Fruit fly (Drosophila melanogaster) whole organism: ENCODE data around the gene mRpL51.

Experiments used
- CG8478 ChIP-seq: fragments of >200 bp; optimal IDR thresholded peaks from 2 replicates; lab custom pipeline; 2018; ENCODE audit warnings: inconsistent platforms
- Dll ChIP-seq: fragments of >200 bp; optimal IDR thresholded peaks from 2 replicates; lab custom pipeline; 2017
- EcR ChIP-seq, 2 experiments: fragments of >200 bp; optimal IDR thresholded peaks; 2 replicates each; lab custom pipeline; 2017; ENCODE audit warnings: missing biosample characterization in 2 of 2, missing genetic modification characterization in 2 of 2, missing genetic modification reagents in 2 of 2
- pan ChIP-seq: fragments of >200 bp; optimal IDR thresholded peaks from 2 replicates; lab custom pipeline; 2017
- psq ChIP-seq: fragments of >200 bp; optimal IDR thresholded peaks from 2 replicates; lab custom pipeline; 2017
- usp ChIP-seq: fragments of >200 bp; optimal IDR thresholded peaks from 2 replicates; lab custom pipeline; 2017; ENCODE audit warnings: missing biosample characterization, missing genetic modification characterization, mixed read lengths

mRpL51 gene

dm6 chr2L:8517256-8517694, at the start of gene mRpL51, which contains the start of gene Uba4:
Gene mRpL51 (minus strand): TSS chr2L:8517380.
Gene Uba4 (plus strand): TSS chr2L:8517411.
- TF ChIP-seq EcR (GFP tag; optimal IDR thresholded peaks at IDR 0.05; lab: Kevin White, UChicago) (no peak), pan (lab: Kevin White, UChicago) (no peak), Dll (lab: Kevin White, UChicago) (no peak)

- TF ChIP-seq psq (no peak), usp (GFP tag; lab: Kevin White, UChicago) (no peak), CG8478 (lab: Kevin White, UChicago) (no peak), pan (lab: Kevin White, UChicago) (no peak), EcR (GFP tag; optimal IDR thresholded peaks at IDR 0.05; lab: Kevin White, UChicago) (no peak), Dll (lab: Kevin White, UChicago) (no peak)
These were observed 39.0 kb upstream of the mRpL51 start for dm6 chr2L:8556207-8556606.

- TF ChIP-seq psq (no peak), usp (GFP tag; lab: Kevin White, UChicago) (no peak), Dll (lab: Kevin White, UChicago) (no peak), CG8478 (lab: Kevin White, UChicago) (no peak), EcR (GFP tag; optimal IDR thresholded peaks at IDR 0.05; lab: Kevin White, UChicago) (no peak), pan (lab: Kevin White, UChicago) (no peak)
These were observed 36.8 kb upstream of the mRpL51 start for dm6 chr2L:8553789-8554626.

dm6 chr2L:8552472-8552871, 35.3 kb upstream of the mRpL51 start:
- TF ChIP-seq usp (GFP tag; lab: Kevin White, UChicago) (no peak), pan (lab: Kevin White, UChicago) (no peak), Dll (lab: Kevin White, UChicago) (no peak), CG8478 (lab: Kevin White, UChicago) (no peak), EcR (GFP tag; optimal IDR thresholded peaks at IDR 0.05; lab: Kevin White, UChicago) (no peak)

dm6 chr2L:8548118-8548517, 30.9 kb upstream of the mRpL51 start:
- TF ChIP-seq CG8478 (lab: Kevin White, UChicago) (no peak), EcR (GFP tag; optimal IDR thresholded peaks at IDR 0.05; lab: Kevin White, UChicago) (no peak), usp (GFP tag; lab: Kevin White, UChicago) (no peak), Dll (lab: Kevin White, UChicago) (no peak), pan (lab: Kevin White, UChicago) (no peak), psq (no peak)

dm6 chr2L:8545393-8546100, 28.4 kb upstream of the mRpL51 start:
- TF ChIP-seq usp (GFP tag; lab: Kevin White, UChicago) (no peak), Dll (lab: Kevin White, UChicago) (no peak), psq (no peak), pan (lab: Kevin White, UChicago) (no peak), EcR (GFP tag; optimal IDR thresholded peaks at IDR 0.05; lab: Kevin White, UChicago) (no peak), CG8478 (lab: Kevin White, UChicago) (no peak)

- TF ChIP-seq pan (lab: Kevin White, UChicago) (no peak), Dll (lab: Kevin White, UChicago) (no peak), CG8478 (lab: Kevin White, UChicago) (no peak), EcR (GFP tag; optimal IDR thresholded peaks at IDR 0.05; lab: Kevin White, UChicago) (no peak), psq (no peak), usp (GFP tag; lab: Kevin White, UChicago) (no peak)
These were observed 27.5 kb upstream of the mRpL51 start for dm6 chr2L:8544636-8545035.

- no peak for TF ChIP-seq pan (lab: Kevin White, UChicago)
These were observed 26.7 kb upstream of the mRpL51 start for dm6 chr2L:8543731-8544359.

- no peak for TF ChIP-seq EcR (GFP tag; optimal IDR thresholded peaks at IDR 0.05; lab: Kevin White, UChicago)
- no peak for TF ChIP-seq Dll (lab: Kevin White, UChicago)
- no peak for TF ChIP-seq psq
- no peak for TF ChIP-seq pan (lab: Kevin White, UChicago)
- no peak for TF ChIP-seq usp (GFP tag; lab: Kevin White, UChicago)
- no peak for TF ChIP-seq CG8478 (lab: Kevin White, UChicago)
These were observed 25.9 kb upstream of the mRpL51 start for dm6 chr2L:8543102-8543501.

dm6 chr2L:8542639-8543038, 25.5 kb upstream of the mRpL51 start:
- no peak for TF ChIP-seq usp (GFP tag; lab: Kevin White, UChicago)
- no peak for TF ChIP-seq Dll (lab: Kevin White, UChicago)
- no peak for TF ChIP-seq EcR (GFP tag; optimal IDR thresholded peaks at IDR 0.05; lab: Kevin White, UChicago)
- TF ChIP-seq CG8478 (lab: Kevin White, UChicago): no peak
- no peak for TF ChIP-seq psq
- no peak for TF ChIP-seq pan (lab: Kevin White, UChicago)

- no peak for TF ChIP-seq EcR (GFP tag; optimal IDR thresholded peaks at IDR 0.05; lab: Kevin White, UChicago)
- no peak for TF ChIP-seq pan (lab: Kevin White, UChicago)
- no peak for TF ChIP-seq psq
- no peak for TF ChIP-seq CG8478 (lab: Kevin White, UChicago)
- no peak for TF ChIP-seq usp (GFP tag; lab: Kevin White, UChicago)
- TF ChIP-seq Dll (lab: Kevin White, UChicago): no peak
These were observed 25.0 kb upstream of the mRpL51 start for dm6 chr2L:8542234-8542572.
